Fruit fly (Drosophila melanogaster) whole organism, prepupa: ENCODE measurements around the gene CG33483.

Experiments used
- CG16779 ChIP-seq: fragments of 200-800 bp; sonication (Bioruptor generic); optimal IDR thresholded peaks from 3 replicates; lab custom pipeline; 2017; ENCODE audit warnings: missing biosample characterization, mild to moderate bottlenecking, missing genetic modification characterization
- CG6792 ChIP-seq: fragments of 200-800 bp; sonication (Bioruptor generic); optimal IDR thresholded peaks from 3 replicates; lab custom pipeline; 2016; ENCODE audit warnings: missing biosample characterization, missing genetic modification characterization
- CG6854 ChIP-seq: fragments of 200-800 bp; sonication (Bioruptor generic); optimal IDR thresholded peaks from 2 replicates; lab custom pipeline; 2017; ENCODE audit warnings: missing biosample characterization, mild to moderate bottlenecking, missing genetic modification characterization
- Hr39 ChIP-seq: fragments of 200-800 bp; sonication (Bioruptor generic); optimal IDR thresholded peaks from 2 replicates; lab custom pipeline; 2016; ENCODE audit warnings: missing biosample characterization, missing genetic modification characterization
- Lpt ChIP-seq: fragments of 200-800 bp; sonication (Bioruptor generic); optimal IDR thresholded peaks from 3 replicates; lab custom pipeline; 2016; ENCODE audit warnings: missing biosample characterization, missing genetic modification characterization
- lz ChIP-seq: fragments of 200-800 bp; sonication (Bioruptor generic); optimal IDR thresholded peaks from 3 replicates; lab custom pipeline; 2016; ENCODE audit warnings: missing biosample characterization, missing genetic modification characterization
- topi ChIP-seq: fragments of 200-800 bp; sonication (Bioruptor generic); optimal IDR thresholded peaks from 3 replicates; lab custom pipeline; 2016; ENCODE audit warnings: missing biosample characterization, missing genetic modification characterization

dm6 chr3R:30865365-30865770, 36.6 kb downstream of the CG33483 start:
- TF ChIP-seq CG6792 (GFP tag; lab: Kevin White, UChicago) (no peak), lz (GFP tag; lab: Kevin White, UChicago) (no peak), Hr39 (no peak), CG16779 (tag; lab: Kevin White, UChicago) (no peak), topi (GFP tag; lab: Kevin White, UChicago) (no peak), CG6854 (GFP tag; lab: Kevin White, UChicago) (no peak), Lpt (GFP tag; lab: Kevin White, UChicago) (no peak)
